Fruit fly (Drosophila melanogaster) whole organism: ENCODE measurements around the gene CG15269.

Experiments used
- CG8478 ChIP-seq: fragments of >200 bp; optimal IDR thresholded peaks from 2 replicates; lab custom pipeline; 2018; ENCODE audit warnings: inconsistent platforms
- Dll ChIP-seq: fragments of >200 bp; optimal IDR thresholded peaks from 2 replicates; lab custom pipeline; 2017
- EcR ChIP-seq, 2 experiments: fragments of >200 bp; optimal IDR thresholded peaks; 2 replicates each; lab custom pipeline; 2017; ENCODE audit warnings: missing biosample characterization in 2 of 2, missing genetic modification characterization in 2 of 2, missing genetic modification reagents in 2 of 2
- pan ChIP-seq: fragments of >200 bp; optimal IDR thresholded peaks from 2 replicates; lab custom pipeline; 2017
- psq ChIP-seq: fragments of >200 bp; optimal IDR thresholded peaks from 2 replicates; lab custom pipeline; 2017
- usp ChIP-seq: fragments of >200 bp; optimal IDR thresholded peaks from 2 replicates; lab custom pipeline; 2017; ENCODE audit warnings: missing biosample characterization, missing genetic modification characterization, mixed read lengths

CG15269 gene

DNA sequence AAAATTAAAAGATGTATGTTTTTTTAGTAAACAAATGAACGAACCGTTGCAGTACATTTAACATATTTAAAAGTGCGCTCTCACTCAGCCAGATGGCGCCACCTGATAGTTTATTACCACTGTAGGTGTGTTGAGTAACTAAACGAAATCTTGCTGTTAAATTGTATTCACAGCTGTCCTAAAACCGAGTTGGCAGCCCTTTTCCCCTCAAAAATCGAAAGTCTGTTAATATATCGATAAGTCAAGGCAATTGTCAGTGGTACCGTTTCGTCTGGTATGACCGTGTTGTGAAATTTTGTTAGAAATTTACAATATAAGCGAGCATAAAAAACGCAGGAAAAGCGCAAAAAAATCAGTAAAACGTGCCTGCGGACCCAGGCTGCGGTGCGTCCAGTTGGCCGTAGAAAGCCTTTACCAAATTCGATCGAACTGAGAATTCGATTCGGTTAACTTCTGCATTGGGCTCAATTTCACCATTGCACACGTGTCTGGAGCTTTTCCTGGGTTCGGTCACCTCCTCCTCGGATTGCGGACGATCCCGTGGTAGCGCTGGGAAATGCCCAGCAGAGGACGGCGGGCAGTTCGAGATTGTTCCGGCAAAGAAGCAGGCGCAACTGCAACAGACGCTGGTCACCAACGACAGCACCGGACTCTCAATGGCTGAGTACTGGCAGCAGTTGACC, 4.2 kb downstream of the CG15269 start, which contains the start of gene stc:
TSS of gene stc (plus strand) at position 247 of the 683 bp plus-strand sequence.
- TF ChIP-seq CG8478 (no peak), pan (no peak), Dll (lab: Kevin White, UChicago) (no peak), usp (GFP tag; lab: Kevin White, UChicago) (no peak), EcR (GFP tag; optimal IDR thresholded peaks at IDR 0.05; lab: Kevin White, UChicago) (no peak), psq (no peak)

DNA sequence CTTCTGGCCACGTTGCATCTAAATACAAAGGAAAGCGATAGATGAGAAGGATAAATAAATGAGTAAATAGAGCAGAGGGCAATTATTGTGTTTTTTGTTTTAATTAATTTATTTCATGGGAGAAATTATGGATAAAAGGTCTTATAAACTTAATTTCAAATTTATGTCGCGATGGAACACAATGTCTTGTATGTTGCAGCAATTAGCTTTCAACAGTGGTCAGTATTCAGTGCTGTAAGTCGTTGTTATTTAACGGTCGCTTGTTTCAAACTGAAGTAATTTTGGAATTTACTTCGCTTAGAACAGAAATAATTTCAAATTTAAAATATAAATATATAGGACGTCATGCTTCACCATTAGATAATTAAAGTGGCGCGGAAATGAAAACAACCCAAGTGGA, 8.8 kb downstream of the CG15269 start:
- TF ChIP-seq psq, result no peak
- TF ChIP-seq CG8478, result no peak

DNA sequence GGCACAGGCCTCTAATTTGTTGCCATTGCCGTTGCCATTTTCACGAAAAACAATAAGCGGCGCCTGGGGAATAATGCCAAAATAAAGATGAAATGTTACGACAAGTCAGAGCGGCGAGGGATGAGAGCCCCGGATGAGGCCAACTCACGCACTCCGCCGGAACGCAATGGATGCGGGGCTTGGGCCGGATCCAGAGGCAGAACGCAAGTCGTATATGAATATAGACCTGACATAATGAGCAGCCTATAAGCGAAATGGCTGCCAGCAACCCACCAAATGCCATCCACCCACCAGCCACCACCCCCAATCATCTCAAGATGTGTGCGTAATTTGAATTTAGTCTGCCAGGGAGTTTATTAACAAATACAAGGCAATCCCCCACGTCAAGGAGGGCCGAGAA, 9.3 kb downstream of the CG15269 start:
- TF ChIP-seq usp (GFP tag; lab: Kevin White, UChicago), result no peak
- TF ChIP-seq CG8478, result no peak
- TF ChIP-seq pan, result no peak
- TF ChIP-seq psq, result no peak
- TF ChIP-seq EcR (GFP tag; optimal IDR thresholded peaks at IDR 0.05; lab: Kevin White, UChicago), result no peak
